3 fruit fly cellular contexts compared by ENCODE assay signal in genomic region chrX:16931994-16932819, dm6.
A peak's percentile ranks its signal among the peaks of the same experiment; 100 is the strongest.
TF ChIP-seq lines count a peak whose summit lies in the region.

No protein-coding gene starts in this region.

TF ChIP-seq in whole organism, embryonic, 481 proteins besides CTCF, POLR2A, EP300 and RAD21 (continued from another document):
- TF ChIP-seq Dbx (GFP tag; IDR thresholded peaks at IDR 0.05; lab: Robert Waterston, UW) (no peak), ap (GFP tag; IDR thresholded peaks at IDR 0.05; lab: Robert Waterston, UW) (peak; percentile 17; the same call in 1 of the 2 replicates), Six4 (GFP tag; optimal IDR thresholded peaks at IDR 0.05; lab: Kevin White, UChicago) (no peak), dan (GFP tag; IDR thresholded peaks at IDR 0.05; lab: Robert Waterston, UW) (no peak), gem (tag; optimal IDR thresholded peaks at IDR 0.05; lab: Kevin White, UChicago) (no peak), cg (GFP tag; optimal IDR thresholded peaks at IDR 0.05; lab: Kevin White, UChicago) (peak; percentile 21), Nf-YB (GFP tag; optimal IDR thresholded peaks at IDR 0.05; lab: Kevin White, UChicago) (no peak), CG30403 (GFP tag; optimal IDR thresholded peaks at IDR 0.05; lab: Kevin White, UChicago) (no peak), Gsc (GFP tag; IDR thresholded peaks at IDR 0.05; lab: Robert Waterston, UW) (no peak), repo (GFP tag; optimal IDR thresholded peaks at IDR 0.05; lab: Kevin White, UChicago) (no peak), Abd-B (GFP tag; optimal IDR thresholded peaks at IDR 0.05; lab: Kevin White, UChicago) (no peak), CG15011 (GFP tag; optimal IDR thresholded peaks at IDR 0.05; lab: Kevin White, UChicago) (no peak), D19A (tag; optimal IDR thresholded peaks at IDR 0.05; lab: Kevin White, UChicago) (no peak), her (GFP tag; optimal IDR thresholded peaks at IDR 0.05; lab: Kevin White, UChicago) (no peak), Rfx (GFP tag; IDR thresholded peaks at IDR 0.05; lab: Robert Waterston, UW) (peak; percentile 47; the same call in 1 of the 2 replicates), tll (GFP tag; optimal IDR thresholded peaks at IDR 0.05; lab: Kevin White, UChicago) (no peak), CG10654 (GFP tag; optimal IDR thresholded peaks at IDR 0.05; lab: Kevin White, UChicago) (no peak), CG42726 (GFP tag; IDR thresholded peaks at IDR 0.05; lab: Robert Waterston, UW; ENCODE audit: partially characterized antibody) (no peak), psq (GFP tag; optimal IDR thresholded peaks at IDR 0.05; lab: Kevin White, UChicago) (no peak), Optix (GFP tag; IDR thresholded peaks at IDR 0.05; lab: Robert Waterston, UW) (peak; percentile 44; the same call in 1 of the 3 replicates), CG10543 (GFP tag; optimal IDR thresholded peaks at IDR 0.05; lab: Kevin White, UChicago) (no peak), CG8359 (GFP tag; optimal IDR thresholded peaks at IDR 0.05; lab: Kevin White, UChicago; ENCODE audit: borderline replicate concordance) (peak; percentile 99), CG32772 (GFP tag; IDR thresholded peaks at IDR 0.05; lab: Robert Waterston, UW) (0 out of 2 replicates have a peak, but pooled peaks have one; percentile 12), tup (GFP tag; optimal IDR thresholded peaks at IDR 0.05; lab: Kevin White, UChicago) (no peak), Pdp1 (GFP tag; optimal IDR thresholded peaks at IDR 0.05; lab: Kevin White, UChicago) (peak in 1 of 2 experiments; percentile 62), CG8290 (GFP tag; optimal IDR thresholded peaks at IDR 0.05; lab: Kevin White, UChicago) (no peak), CG8290 (tag; optimal IDR thresholded peaks at IDR 0.05; lab: Kevin White, UChicago) (peak in 1 of 2 experiments; percentile 40), Drgx (GFP tag; IDR thresholded peaks at IDR 0.05; lab: Robert Waterston, UW) (peak; percentile 53), hbn (GFP tag; IDR thresholded peaks at IDR 0.05; lab: Robert Waterston, UW; ENCODE audit: partially characterized antibody) (no peak)

TF ChIP-seq in whole organism, prepupa, 60 proteins besides CTCF, POLR2A, EP300 and RAD21 (continued from another document):
- peak; percentile 39 for TF ChIP-seq Smox (GFP tag; optimal IDR thresholded peaks at IDR 0.05; lab: Kevin White, UChicago)
- no peak for TF ChIP-seq CG9139 (GFP tag; optimal IDR thresholded peaks at IDR 0.05; lab: Kevin White, UChicago)
- peak; percentile 24 for TF ChIP-seq topi (GFP tag; optimal IDR thresholded peaks at IDR 0.05; lab: Kevin White, UChicago)
- TF ChIP-seq CG10631 (GFP tag; optimal IDR thresholded peaks at IDR 0.05; lab: Kevin White, UChicago): peak; percentile 33
- peak; percentile 25 for TF ChIP-seq fd59A (GFP tag; optimal IDR thresholded peaks at IDR 0.05; lab: Kevin White, UChicago)
- peak; percentile 46 for TF ChIP-seq cyc (GFP tag; optimal IDR thresholded peaks at IDR 0.05; lab: Kevin White, UChicago)
- peak; percentile 8 for TF ChIP-seq CG8632 (GFP tag; optimal IDR thresholded peaks at IDR 0.05; lab: Kevin White, UChicago)
- peak; percentile 37 for TF ChIP-seq lz (GFP tag; optimal IDR thresholded peaks at IDR 0.05; lab: Kevin White, UChicago)
- no peak for TF ChIP-seq CG15336 (GFP tag; IDR thresholded peaks at IDR 0.05; lab: Robert Waterston, UW)
- TF ChIP-seq Blimp-1 (GFP tag; optimal IDR thresholded peaks at IDR 0.05; lab: Kevin White, UChicago): no peak
- no peak for TF ChIP-seq Ets21C (GFP tag; optimal IDR thresholded peaks at IDR 0.05; lab: Kevin White, UChicago)
- peak; percentile 13 for TF ChIP-seq esn (GFP tag; optimal IDR thresholded peaks at IDR 0.05; lab: Kevin White, UChicago)
- TF ChIP-seq Met (GFP tag; optimal IDR thresholded peaks at IDR 0.05; lab: Kevin White, UChicago): peak; percentile 30
TF ChIP-seq in whole organism, prepupa: peak in this region for 24.

TF ChIP-seq in whole organism, wandering third instar larva, 38 proteins besides CTCF, POLR2A, EP300 and RAD21 (continued from another document):
- TF ChIP-seq Dfd (GFP tag; optimal IDR thresholded peaks at IDR 0.05; lab: Kevin White, UChicago): no peak
- TF ChIP-seq pan (optimal IDR thresholded peaks at IDR 0.05; lab: Kevin White, UChicago): no peak
- TF ChIP-seq h (GFP tag; optimal IDR thresholded peaks at IDR 0.05; lab: Kevin White, UChicago): peak; percentile 35
- no peak for TF ChIP-seq Sp1 (GFP tag; optimal IDR thresholded peaks at IDR 0.05; lab: Kevin White, UChicago)
- peak; percentile 12 for TF ChIP-seq fru (GFP tag; optimal IDR thresholded peaks at IDR 0.05; lab: Kevin White, UChicago)
- peak; percentile 26 for TF ChIP-seq HLH106 (tag; optimal IDR thresholded peaks at IDR 0.05; lab: Kevin White, UChicago)
- TF ChIP-seq Dif (GFP tag; optimal IDR thresholded peaks at IDR 0.05; lab: Kevin White, UChicago; ENCODE audit: partially characterized antibody): no peak
